Fruit fly (Drosophila melanogaster): ENCODE results near the gene Cyt-c-d.
A peak's percentile ranks its signal among the peaks of the same experiment; 100 is the strongest.

The Cyt-c-d gene

DNA sequence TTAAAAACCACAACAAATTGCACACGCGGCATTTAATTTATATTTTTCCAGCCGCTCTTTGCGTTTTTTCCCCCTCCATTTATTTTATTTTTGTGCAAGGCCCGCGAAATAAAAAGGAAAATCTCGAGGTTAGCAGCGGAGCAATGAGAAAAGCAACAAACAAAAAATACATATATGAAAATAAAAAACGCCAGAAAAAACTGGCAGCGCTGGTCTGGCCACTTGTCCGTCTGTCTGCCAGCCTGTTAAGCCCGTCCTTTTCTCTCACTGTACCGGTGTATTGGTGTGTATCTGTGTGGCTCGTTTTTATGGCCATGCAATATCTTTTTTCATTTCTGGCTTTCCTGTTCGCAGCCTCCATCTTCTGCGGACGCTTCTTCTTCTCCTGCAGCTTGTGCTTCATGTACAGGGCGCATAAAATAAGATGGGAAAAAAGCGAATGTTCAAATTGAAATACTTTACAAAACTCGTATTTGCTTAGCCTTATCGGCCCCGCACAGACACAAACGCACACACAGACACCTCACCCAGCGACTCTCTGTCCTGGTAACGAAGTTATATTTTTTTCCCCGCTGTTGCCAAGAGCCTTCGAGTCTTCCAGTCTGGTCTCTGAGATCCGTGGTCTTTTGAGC lies 29.2 kb upstream of the Cyt-c-d start:
- TF ChIP-seq Sox102F (GFP tag; optimal IDR thresholded peaks at IDR 0.05), result peak; percentile 59
- peak; percentile 55 for TF ChIP-seq pdm3 (GFP tag; optimal IDR thresholded peaks at IDR 0.05)
- TF ChIP-seq CG32006 (GFP tag; optimal IDR thresholded peaks at IDR 0.05), result peak; percentile 62
- peak; percentile 24 for TF ChIP-seq CG8632 (GFP tag; optimal IDR thresholded peaks at IDR 0.05)
- TF ChIP-seq svp (GFP tag), result peak; percentile 64
- peak; percentile 55 for TF ChIP-seq Ets96B (tag; optimal IDR thresholded peaks at IDR 0.05)
- TF ChIP-seq achi (GFP tag; optimal IDR thresholded peaks at IDR 0.05), result peak; percentile 47
- TF ChIP-seq acj6 (GFP tag; optimal IDR thresholded peaks at IDR 0.05), result peak; percentile 17
- peak; percentile 51 for TF ChIP-seq vri (GFP tag; optimal IDR thresholded peaks at IDR 0.05)
- TF ChIP-seq CG34406 (GFP tag; optimal IDR thresholded peaks at IDR 0.05), result no peak
- peak; percentile 50 for TF ChIP-seq Eip75B (GFP tag; optimal IDR thresholded peaks at IDR 0.05)
- peak; percentile 18 for TF ChIP-seq Hr39 (GFP tag; optimal IDR thresholded peaks at IDR 0.05)
- TF ChIP-seq Blimp-1 (GFP tag; optimal IDR thresholded peaks at IDR 0.05), result peak; percentile 56
- peak; percentile 83 for TF ChIP-seq CG6808 (GFP tag; optimal IDR thresholded peaks at IDR 0.05)
- TF ChIP-seq CG15336 (GFP tag; IDR thresholded peaks at IDR 0.05), result peak; percentile 79
- TF ChIP-seq CG6163 (GFP tag; IDR thresholded peaks at IDR 0.05), result peak; percentile 80
- TF ChIP-seq Hr4 (GFP tag; optimal IDR thresholded peaks at IDR 0.05), result peak; percentile 47
- peak; percentile 17 for TF ChIP-seq OdsH (GFP tag; optimal IDR thresholded peaks at IDR 0.05)
- TF ChIP-seq CG31627 (GFP tag; optimal IDR thresholded peaks at IDR 0.05), result peak; percentile 11
- TF ChIP-seq fd85E (GFP tag; optimal IDR thresholded peaks at IDR 0.05), result no peak
- peak; percentile 28 for TF ChIP-seq lz (GFP tag; optimal IDR thresholded peaks at IDR 0.05)
- TF ChIP-seq CG6854 (GFP tag; optimal IDR thresholded peaks at IDR 0.05), result peak; percentile 82
- TF ChIP-seq CG11294 (GFP tag; IDR thresholded peaks at IDR 0.05), result 0 out of 2 replicates have a peak, but pooled peaks have one; percentile 27
- TF ChIP-seq CG6792 (GFP tag; optimal IDR thresholded peaks at IDR 0.05), result peak; percentile 26
- TF ChIP-seq ss (GFP tag; optimal IDR thresholded peaks at IDR 0.05), result peak; percentile 88 to 90
- no peak for TF ChIP-seq fkh (GFP tag; optimal IDR thresholded peaks at IDR 0.05)
- peak; percentile 72 for TF ChIP-seq dsx (GFP tag; optimal IDR thresholded peaks at IDR 0.05; ENCODE audit: poor library complexity, severe bottlenecking)
- peak; percentile 78 for TF ChIP-seq CG16779 (tag; optimal IDR thresholded peaks at IDR 0.05)
- peak; percentile 70 for TF ChIP-seq net (GFP tag; optimal IDR thresholded peaks at IDR 0.05)
- TF ChIP-seq Hr38 (GFP tag; optimal IDR thresholded peaks at IDR 0.05), result no peak
- TF ChIP-seq Smox (GFP tag; optimal IDR thresholded peaks at IDR 0.05), result peak; percentile 27
- peak; percentile 50 for TF ChIP-seq dac (GFP tag; optimal IDR thresholded peaks at IDR 0.05)
- peak; percentile 53 for TF ChIP-seq Sox14 (GFP tag; optimal IDR thresholded peaks at IDR 0.05)
- TF ChIP-seq eg (GFP tag; IDR thresholded peaks at IDR 0.05), result peak; percentile 89
- TF ChIP-seq CG4318 (GFP tag; optimal IDR thresholded peaks at IDR 0.05), result no peak
- TF ChIP-seq esn (GFP tag; optimal IDR thresholded peaks at IDR 0.05), result peak; percentile 18
- TF ChIP-seq CG10631 (GFP tag; optimal IDR thresholded peaks at IDR 0.05), result peak; percentile 38
- TF ChIP-seq CG1621 (tag; optimal IDR thresholded peaks at IDR 0.05), result peak; percentile 70
- peak; percentile 60 for TF ChIP-seq spab (GFP tag; optimal IDR thresholded peaks at IDR 0.05)
- peak; percentile 33 for TF ChIP-seq Met (GFP tag; optimal IDR thresholded peaks at IDR 0.05)
- TF ChIP-seq CG3032 (tag; optimal IDR thresholded peaks at IDR 0.05), result peak; percentile 65
- TF ChIP-seq Ets21C (GFP tag; optimal IDR thresholded peaks at IDR 0.05), result no peak
- TF ChIP-seq CG9139 (GFP tag; optimal IDR thresholded peaks at IDR 0.05), result peak; percentile 84
- no peak for TF ChIP-seq Sox15 (GFP tag; optimal IDR thresholded peaks at IDR 0.05)
- TF ChIP-seq cyc (GFP tag; optimal IDR thresholded peaks at IDR 0.05), result peak; percentile 11
- TF ChIP-seq CG7368 (GFP tag; optimal IDR thresholded peaks at IDR 0.05), result peak; percentile 23
- peak; percentile 29 for TF ChIP-seq topi (GFP tag; optimal IDR thresholded peaks at IDR 0.05)
- TF ChIP-seq CG3919 (GFP tag; optimal IDR thresholded peaks at IDR 0.05), result peak; percentile 62
- TF ChIP-seq CG11762 (GFP tag; optimal IDR thresholded peaks at IDR 0.05; ENCODE audit: insufficient read depth), result no peak
- TF ChIP-seq CG8319 (GFP tag; optimal IDR thresholded peaks at IDR 0.05), result peak; percentile 28
- TF ChIP-seq CG11902 (GFP tag; optimal IDR thresholded peaks at IDR 0.05), result no peak
